Fruit fly (Drosophila melanogaster): Measurements from ENCODE around the gene P5cr.
A peak's percentile ranks its signal among the peaks of the same experiment; 100 is the strongest.

Gene P5cr

DNA sequence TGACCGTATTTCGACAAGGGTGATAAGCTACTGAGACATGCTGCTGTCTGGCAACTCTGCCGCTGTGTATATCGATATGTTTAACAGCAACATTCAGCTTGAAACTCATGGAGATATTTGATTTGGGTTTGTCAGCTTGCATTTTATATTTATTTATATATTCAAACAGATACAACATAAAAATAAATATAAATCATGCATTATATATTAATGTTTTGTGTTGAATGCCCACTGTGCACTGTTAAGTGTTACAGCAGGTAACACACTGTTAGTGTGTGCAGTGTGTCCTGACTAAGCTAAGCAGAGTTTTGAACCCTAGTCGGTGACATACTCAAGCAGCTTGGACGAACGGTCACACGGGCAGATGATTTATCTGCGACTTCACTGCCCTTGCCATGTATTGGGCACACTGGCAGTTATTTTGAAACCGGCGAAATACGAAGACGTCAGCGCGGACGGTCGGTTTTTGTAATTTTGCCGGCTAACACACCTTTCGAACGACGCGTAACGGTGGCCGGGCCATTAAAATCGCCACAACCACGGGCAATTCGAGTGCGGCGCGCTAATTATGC, 45.0 kb upstream of the P5cr start, which contains the start of the genes snRNP-U1-C and gukh (continued):
- TF ChIP-seq CG30403 (GFP tag; optimal IDR thresholded peaks at IDR 0.05): peak; percentile 73
- peak; percentile 48 for TF ChIP-seq vfl (GFP tag; optimal IDR thresholded peaks at IDR 0.05)
- peak; percentile 50 for TF ChIP-seq Spps (tag; optimal IDR thresholded peaks at IDR 0.05)
- peak; percentile 71 for TF ChIP-seq CG10543 (GFP tag; optimal IDR thresholded peaks at IDR 0.05)
- no peak for TF ChIP-seq CG1832 (GFP tag; optimal IDR thresholded peaks at IDR 0.05)
- peak; percentile 70 for TF ChIP-seq CG4404 (GFP tag; IDR thresholded peaks at IDR 0.05)
- peak; percentile 87 for TF ChIP-seq lbe (GFP tag; optimal IDR thresholded peaks at IDR 0.05)
- peak; percentile 53; the same call in 1 of the 2 replicates for TF ChIP-seq bbx (GFP tag; IDR thresholded peaks at IDR 0.05; ENCODE audit: partially characterized antibody)
- peak; percentile 84 for TF ChIP-seq Sox102F (GFP tag; optimal IDR thresholded peaks at IDR 0.05)
- TF ChIP-seq dpn (GFP tag; optimal IDR thresholded peaks at IDR 0.05): peak; percentile 40 to 84
- TF ChIP-seq CG9876 (GFP tag; optimal IDR thresholded peaks at IDR 0.05): no peak
- peak; percentile 79 for TF ChIP-seq CG3065 (GFP tag; optimal IDR thresholded peaks at IDR 0.05)
- peak; percentile 92 for TF ChIP-seq CG14014 (GFP tag; IDR thresholded peaks at IDR 0.05)
- peak; percentile 85 for TF ChIP-seq CG2116 (GFP tag; optimal IDR thresholded peaks at IDR 0.05)
- TF ChIP-seq Lpt (GFP tag; optimal IDR thresholded peaks at IDR 0.05): no peak
- TF ChIP-seq jumu (GFP tag; optimal IDR thresholded peaks at IDR 0.05): peak; percentile 18
- TF ChIP-seq CG30431 (GFP tag; optimal IDR thresholded peaks at IDR 0.05): peak; percentile 46
- TF ChIP-seq CG10147 (GFP tag; optimal IDR thresholded peaks at IDR 0.05): peak; percentile 54
- TF ChIP-seq CG14050 (GFP tag; IDR thresholded peaks at IDR 0.05): peak; percentile 70
- no peak for TF ChIP-seq cad (GFP tag; optimal IDR thresholded peaks at IDR 0.05)
- peak; percentile 26 for TF ChIP-seq ems (GFP tag; optimal IDR thresholded peaks at IDR 0.05)
- TF ChIP-seq Dref (GFP tag; IDR thresholded peaks at IDR 0.05): peak; percentile 74
- no peak for TF ChIP-seq sc (optimal IDR thresholded peaks at IDR 0.05)
- peak; percentile 46 for TF ChIP-seq sc (GFP tag; optimal IDR thresholded peaks at IDR 0.05)
- TF ChIP-seq Dfd (GFP tag; optimal IDR thresholded peaks at IDR 0.05): no peak
- no peak for TF ChIP-seq Trl (optimal IDR thresholded peaks at IDR 0.05)
- no peak for TF ChIP-seq Trl (GFP tag; optimal IDR thresholded peaks at IDR 0.05)
- peak; percentile 45 for TF ChIP-seq dm (GFP tag; optimal IDR thresholded peaks at IDR 0.05)
- TF ChIP-seq CG17829 (tag; optimal IDR thresholded peaks at IDR 0.05): peak; percentile 92
- TF ChIP-seq lilli (GFP tag; optimal IDR thresholded peaks at IDR 0.05): peak; percentile 89
- peak; percentile 33; the same call in 1 of the 3 replicates for TF ChIP-seq hb (GFP tag; IDR thresholded peaks at IDR 0.05; ENCODE audit: partially characterized antibody)
- peak; percentile 93 for TF ChIP-seq ci (GFP tag; IDR thresholded peaks at IDR 0.05)
- peak; percentile 88 for TF ChIP-seq CG13424 (tag; optimal IDR thresholded peaks at IDR 0.05)
- TF ChIP-seq Doc2 (GFP tag; IDR thresholded peaks at IDR 0.05): no peak
- peak; percentile 85 for TF ChIP-seq CG5953 (GFP tag; IDR thresholded peaks at IDR 0.05)
- TF ChIP-seq MTF-1 (GFP tag; optimal IDR thresholded peaks at IDR 0.05; ENCODE audit: borderline replicate concordance): no peak
- peak; percentile 79 for TF ChIP-seq CG16779 (GFP tag; IDR thresholded peaks at IDR 0.05)
- TF ChIP-seq Bgb (GFP tag; IDR thresholded peaks at IDR 0.05; ENCODE audit: partially characterized antibody): peak; percentile 66
- peak; percentile 89 for TF ChIP-seq CG9817 (tag; optimal IDR thresholded peaks at IDR 0.05)
- TF ChIP-seq wek (GFP tag; optimal IDR thresholded peaks at IDR 0.05): peak; percentile 27
- peak; percentile 69 for TF ChIP-seq gcm (GFP tag; optimal IDR thresholded peaks at IDR 0.05)
- TF ChIP-seq br (optimal IDR thresholded peaks at IDR 0.05): no peak
- TF ChIP-seq emc (GFP tag; optimal IDR thresholded peaks at IDR 0.05): no peak
- peak; percentile 42 for TF ChIP-seq jing (GFP tag; optimal IDR thresholded peaks at IDR 0.05)
- TF ChIP-seq gem (tag; optimal IDR thresholded peaks at IDR 0.05): peak; percentile 92
- peak; percentile 77 for TF ChIP-seq CG7556 (GFP tag; optimal IDR thresholded peaks at IDR 0.05)
- peak; percentile 66 for TF ChIP-seq sd (tag; optimal IDR thresholded peaks at IDR 0.05)
- TF ChIP-seq Mrtf (GFP tag; IDR thresholded peaks at IDR 0.05): peak; percentile 81
- peak; percentile 82 for TF ChIP-seq al (GFP tag; IDR thresholded peaks at IDR 0.05)
- peak; percentile 81 for TF ChIP-seq CG11247 (GFP tag; IDR thresholded peaks at IDR 0.05)
- no peak for TF ChIP-seq NK7.1 (GFP tag; optimal IDR thresholded peaks at IDR 0.05)
- peak; percentile 41 for TF ChIP-seq D19B (GFP tag; optimal IDR thresholded peaks at IDR 0.05)
